Fruit fly (Drosophila melanogaster): ENCODE data around the gene CG42709.

Gene CG42709

DNA sequence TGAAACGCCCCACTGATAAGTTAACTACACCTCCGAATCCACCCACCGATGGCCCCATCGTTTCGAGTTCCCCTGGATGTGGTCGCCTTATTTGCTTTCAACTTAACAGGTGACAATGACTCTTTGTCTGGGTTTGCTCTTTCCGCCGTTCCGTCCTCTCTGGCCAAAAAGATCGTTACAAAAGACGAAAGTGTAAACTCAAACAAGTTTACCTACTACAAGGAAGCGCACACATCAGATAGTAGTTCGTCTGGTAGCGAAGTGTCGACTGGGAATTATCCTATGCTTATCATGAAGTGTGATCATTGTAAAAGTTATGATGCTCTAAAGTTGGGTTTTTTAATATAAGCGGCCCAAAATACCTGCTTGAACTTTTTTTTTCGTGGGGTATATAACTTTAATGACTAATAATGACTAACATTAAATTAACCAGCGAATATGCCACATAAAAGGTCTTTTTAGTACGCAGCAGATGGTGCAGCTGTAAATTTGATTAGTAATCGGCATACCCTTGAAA lies 8.9 kb downstream of the CG42709 start (continued):
- TF ChIP-seq CG17361 (GFP tag; IDR thresholded peaks at IDR 0.05) (peak; percentile 37; the same call in 1 of the 3 replicates), Atf3 (GFP tag; optimal IDR thresholded peaks at IDR 0.05) (no peak), Eip74EF (GFP tag; optimal IDR thresholded peaks at IDR 0.05) (no peak), az2 (GFP tag; optimal IDR thresholded peaks at IDR 0.05) (no peak), Dip2 (GFP tag; IDR thresholded peaks at IDR 0.05) (no peak), Ptx1 (GFP tag; IDR thresholded peaks at IDR 0.05) (0 out of 2 replicates have a peak, but pooled peaks have one; percentile 17), cas (GFP tag; IDR thresholded peaks at IDR 0.05) (no peak), so (GFP tag; IDR thresholded peaks at IDR 0.05) (no peak), CG9727 (GFP tag; optimal IDR thresholded peaks at IDR 0.05) (peak; percentile 23), Med (GFP tag) (peak; percentile 55), Lhr (GFP tag; optimal IDR thresholded peaks at IDR 0.05) (no peak), CG11695 (GFP tag; IDR thresholded peaks at IDR 0.05) (no peak), Blimp-1 (GFP tag; optimal IDR thresholded peaks at IDR 0.05) (peak; percentile 55), Sry-β (GFP tag; optimal IDR thresholded peaks at IDR 0.05) (no peak), CG4360 (GFP tag; IDR thresholded peaks at IDR 0.05) (no peak), CG16815 (GFP tag; optimal IDR thresholded peaks at IDR 0.05) (no peak), CG8924 (tag; optimal IDR thresholded peaks at IDR 0.05) (no peak), pzg (GFP tag; optimal IDR thresholded peaks at IDR 0.05) (no peak), dati (GFP tag; IDR thresholded peaks at IDR 0.05) (no peak), D19A (tag; optimal IDR thresholded peaks at IDR 0.05) (no peak), CG12299 (tag; optimal IDR thresholded peaks at IDR 0.05) (no peak), NfI (GFP tag; optimal IDR thresholded peaks at IDR 0.05) (peak; percentile 24), Meics (GFP tag; optimal IDR thresholded peaks at IDR 0.05) (peak; percentile 21), Deaf1 (tag; optimal IDR thresholded peaks at IDR 0.05) (no peak), Sox100B (GFP tag; optimal IDR thresholded peaks at IDR 0.05) (peak; percentile 35), Fer2 (tag; optimal IDR thresholded peaks at IDR 0.05) (no peak), CG2712 (tag; optimal IDR thresholded peaks at IDR 0.05) (peak; percentile 38), CG12219 (GFP tag; optimal IDR thresholded peaks at IDR 0.05) (peak; percentile 12), ci (GFP tag; IDR thresholded peaks at IDR 0.05) (0 out of 3 replicates have a peak, but pooled peaks have one; percentile 35), B-H2 (GFP tag; optimal IDR thresholded peaks at IDR 0.05) (no peak), CG7745 (tag; optimal IDR thresholded peaks at IDR 0.05) (no peak), Hand (GFP tag; optimal IDR thresholded peaks at IDR 0.05) (no peak), Ets65A (GFP tag) (peak; percentile 88), CG8478 (optimal IDR thresholded peaks at IDR 0.05) (no peak), CG5245 (GFP tag; optimal IDR thresholded peaks at IDR 0.05) (no peak), CG4617 (GFP tag; optimal IDR thresholded peaks at IDR 0.05; ENCODE audit: borderline replicate concordance) (no peak), CG6272 (GFP tag; IDR thresholded peaks at IDR 0.05) (no peak), Hr3 (GFP tag; optimal IDR thresholded peaks at IDR 0.05) (no peak), Optix (GFP tag; IDR thresholded peaks at IDR 0.05) (no peak), ATbp (GFP tag; optimal IDR thresholded peaks at IDR 0.05) (peak; percentile 62), Bgb (GFP tag; IDR thresholded peaks at IDR 0.05; ENCODE audit: partially characterized antibody) (no peak), pnt (GFP tag; optimal IDR thresholded peaks at IDR 0.05) (no peak), abd-A (tag; optimal IDR thresholded peaks at IDR 0.05) (no peak), lmd (GFP tag; IDR thresholded peaks at IDR 0.05) (0 out of 2 replicates have a peak, but pooled peaks have one; percentile 20), CG13624 (GFP tag; optimal IDR thresholded peaks at IDR 0.05) (no peak), pros (GFP tag; optimal IDR thresholded peaks at IDR 0.05) (no peak), bigmax (GFP tag; optimal IDR thresholded peaks at IDR 0.05) (no peak), CG15601 (tag; optimal IDR thresholded peaks at IDR 0.05) (peak; percentile 42), salm (tag; optimal IDR thresholded peaks at IDR 0.05) (no peak), sens (GFP tag) (peak; percentile 78), CG13894 (tag; optimal IDR thresholded peaks at IDR 0.05) (no peak)
